Worm (Caenorhabditis elegans): Measurements from ENCODE around the gene dnj-23.

- TF ChIP-seq egl-27 (tag; optimal IDR thresholded peaks at IDR 0.05) (no peak), lin-15B (tag; optimal IDR thresholded peaks at IDR 0.05) (no peak), nhr-77 (tag; optimal IDR thresholded peaks at IDR 0.05) (no peak), tbx-2 (tag; optimal IDR thresholded peaks at IDR 0.05) (no peak)
Measured at ce11 chrII:9125007-9125406, 16.6 kb upstream of the dnj-23 start.

Data from whole organism, L3 larva.